Worm (Caenorhabditis elegans) whole organism, L4 larva: Measurements from ENCODE around the gene F17A2.16.

Experiments
- D1046.2 ChIP-seq: fragments of 200-800 bp; sonication (Bioruptor generic); IDR thresholded peaks from 2 replicates; pipeline ENCODE4 v1.3.6; 2022; ENCODE audit warnings: missing genetic modification characterization, missing compliant biosample characterization
- F49E8.2 ChIP-seq: sonication (generic microtip); optimal IDR thresholded peaks from 2 replicates; lab custom pipeline; 2016; ENCODE audit warnings: missing compliant biosample characterization, mild to moderate bottlenecking, missing genetic modification characterization, borderline replicate concordance
- R02D3.7 ChIP-seq: fragments of 150-350 bp; sonication (generic microtip); optimal IDR thresholded peaks from 3 replicates; lab custom pipeline; 2014; ENCODE audit warnings: missing biosample characterization, missing genetic modification characterization
- Y5F2A.4 ChIP-seq: fragments of 200-800 bp; sonication (Bioruptor generic); optimal IDR thresholded peaks from 2 replicates; lab custom pipeline; 2018; ENCODE audit warnings: mild to moderate bottlenecking, missing genetic modification characterization, missing compliant biosample characterization
- Y75B8A.6 ChIP-seq: fragments of 200-800 bp; sonication (Bioruptor generic); IDR thresholded peaks from 2 replicates; pipeline ENCODE4 v1.3.6; 2022; ENCODE audit warnings: missing genetic modification reagents, missing genetic modification characterization, missing compliant biosample characterization
- ZK546.5 ChIP-seq, 2 experiments: sonication (generic microtip); optimal IDR thresholded peaks; 2 replicates each; lab custom pipeline; 2017; ENCODE audit warnings: missing biosample characterization in 2 of 2, missing genetic modification characterization in 2 of 2
- aha-1 ChIP-seq: fragments of 150-350 bp; peaks from one replicate; lab custom pipeline; 2014; ENCODE audit warnings: missing biosample characterization, missing genetic modification characterization
- ceh-32 ChIP-seq: sonication (generic microtip); optimal IDR thresholded peaks from 2 replicates; lab custom pipeline; 2016; ENCODE audit warnings: mild to moderate bottlenecking, missing genetic modification characterization, missing compliant biosample characterization; ENCODE audit not compliant: poor library complexity
- ceh-62 ChIP-seq: sonication (generic microtip); optimal IDR thresholded peaks from 2 replicates; lab custom pipeline; 2017; ENCODE audit warnings: missing biosample characterization, missing genetic modification characterization
- cey-2 ChIP-seq: sonication (generic microtip); optimal IDR thresholded peaks from 3 replicates; lab custom pipeline; 2017; ENCODE audit warnings: missing genetic modification characterization, mild to moderate bottlenecking, missing compliant biosample characterization, antibody characterized with exemption, borderline replicate concordance; ENCODE audit not compliant: insufficient read depth
- daf-19 ChIP-seq: fragments of 200-800 bp; sonication (Bioruptor generic); conservative IDR thresholded peaks from 2 replicates; pipeline ENCODE4 v1.3.6; 2022; ENCODE audit warnings: missing genetic modification characterization, missing compliant biosample characterization
- daf-8 ChIP-seq: fragments of 200-800 bp; sonication (Bioruptor generic); IDR thresholded peaks from 2 replicates; pipeline ENCODE4 v1.3.6; 2022; ENCODE audit warnings: missing genetic modification characterization, missing compliant biosample characterization
- dmd-8 ChIP-seq: fragments of 200-800 bp; sonication (Bioruptor generic); IDR thresholded peaks from 2 replicates; pipeline ENCODE4 v1.3.6; 2022; ENCODE audit warnings: missing genetic modification characterization, missing compliant biosample characterization
- dpl-1 ChIP-seq: fragments of 150-350 bp; optimal IDR thresholded peaks from 2 replicates; lab custom pipeline; 2014; ENCODE audit warnings: missing biosample characterization, missing genetic modification reagents, missing genetic modification characterization
- egl-27 ChIP-seq: sonication (generic microtip); optimal IDR thresholded peaks from 3 replicates; lab custom pipeline; 2017; ENCODE audit warnings: missing biosample characterization, missing genetic modification reagents, missing genetic modification characterization
- fkh-10 ChIP-seq: fragments of 150-350 bp; optimal IDR thresholded peaks from 2 replicates; lab custom pipeline; 2014; ENCODE audit warnings: missing biosample characterization, missing genetic modification reagents, missing genetic modification characterization
- gei-8 ChIP-seq: fragments of 200-800 bp; sonication (Bioruptor generic); optimal IDR thresholded peaks from 2 replicates; lab custom pipeline; 2018; ENCODE audit warnings: mild to moderate bottlenecking, missing genetic modification characterization, missing compliant biosample characterization
- lin-1 ChIP-seq: fragments of 200-800 bp; sonication (Bioruptor generic); IDR thresholded peaks from 2 replicates; pipeline ENCODE4 v1.3.6; 2022; ENCODE audit warnings: missing genetic modification reagents, missing genetic modification characterization, missing compliant biosample characterization
- lin-13 ChIP-seq: fragments of 150-350 bp; optimal IDR thresholded peaks from 2 replicates; lab custom pipeline; 2014; ENCODE audit warnings: missing biosample characterization, missing genetic modification reagents, missing genetic modification characterization
- lir-3 ChIP-seq: sonication (generic microtip); optimal IDR thresholded peaks from 2 replicates; lab custom pipeline; 2016; ENCODE audit warnings: mild to moderate bottlenecking, missing genetic modification characterization, missing compliant biosample characterization
- madf-5 ChIP-seq, 2 experiments: fragments of 200-800 bp; sonication (Bioruptor generic); IDR thresholded peaks; 2 replicates each; pipeline ENCODE4 v1.3.6; 2022; ENCODE audit warnings: missing compliant biosample characterization in 2 of 2, missing genetic modification characterization in 2 of 2
- mdl-1 ChIP-seq, 2 experiments: fragments of 150-350 bp in 1 of 2; sonication (generic microtip) in 1 of 2; optimal IDR thresholded peaks; 2 replicates each; lab custom pipeline; 2014 to 2017; ENCODE audit warnings: missing biosample characterization in 2 of 2, missing genetic modification characterization in 2 of 2
- mdt-29 ChIP-seq: fragments of 200-800 bp; sonication (Bioruptor generic); IDR thresholded peaks from 2 replicates; pipeline ENCODE4 v1.3.6; 2022; ENCODE audit warnings: missing genetic modification reagents, missing genetic modification characterization, missing compliant biosample characterization
- mxl-3 ChIP-seq: fragments of 200-800 bp; sonication (Bioruptor generic); optimal IDR thresholded peaks from 2 replicates; lab custom pipeline; 2018; ENCODE audit warnings: mild to moderate bottlenecking, missing genetic modification characterization, missing compliant biosample characterization
- nhr-10 ChIP-seq: fragments of 150-350 bp; optimal IDR thresholded peaks from 2 replicates; lab custom pipeline; 2014; ENCODE audit warnings: missing biosample characterization, missing genetic modification characterization
- nhr-111 ChIP-seq: fragments of 200-800 bp; sonication (Bioruptor generic); optimal IDR thresholded peaks from 2 replicates; lab custom pipeline; 2018; ENCODE audit warnings: mild to moderate bottlenecking, missing genetic modification characterization, missing compliant biosample characterization
- nhr-42 ChIP-seq: fragments of 200-800 bp; sonication (Bioruptor generic); IDR thresholded peaks from 2 replicates; pipeline ENCODE4 v1.3.6; 2022; ENCODE audit warnings: missing genetic modification characterization, missing compliant biosample characterization
- nhr-77 ChIP-seq: fragments of 150-350 bp; optimal IDR thresholded peaks from 2 replicates; lab custom pipeline; 2014; ENCODE audit warnings: missing biosample characterization, missing genetic modification characterization
- php-3 ChIP-seq: fragments of 200-800 bp; sonication (Bioruptor generic); IDR thresholded peaks from 2 replicates; pipeline ENCODE4 v1.3.6; 2022; ENCODE audit warnings: missing genetic modification reagents, missing genetic modification characterization, missing compliant biosample characterization
- rbr-2 ChIP-seq: sonication (generic microtip); optimal IDR thresholded peaks from 2 replicates; lab custom pipeline; 2016; ENCODE audit warnings: missing genotype, missing genetic modification characterization, missing compliant biosample characterization
- sdz-12 ChIP-seq: fragments of 200-800 bp; sonication (Bioruptor generic); optimal IDR thresholded peaks from 2 replicates; lab custom pipeline; 2018; ENCODE audit warnings: mild to moderate bottlenecking, missing genetic modification characterization, missing compliant biosample characterization
- snpc-1.2 ChIP-seq: fragments of 200-800 bp; sonication (Bioruptor generic); IDR thresholded peaks from 2 replicates; pipeline ENCODE4 v1.3.6; 2022; ENCODE audit warnings: missing genetic modification reagents, missing genetic modification characterization, missing compliant biosample characterization
- tag-97 ChIP-seq: fragments of 200-800 bp; sonication (Bioruptor generic); IDR thresholded peaks from 2 replicates; pipeline ENCODE4 v1.3.6; 2022; ENCODE audit warnings: missing genetic modification characterization, missing compliant biosample characterization
- vab-7 ChIP-seq: fragments of 200-800 bp; sonication (Bioruptor generic); IDR thresholded peaks from 2 replicates; pipeline ENCODE4 v1.3.6; 2022; ENCODE audit warnings: missing genetic modification reagents, missing genetic modification characterization, missing compliant biosample characterization
- zfp-2 ChIP-seq: sonication (generic microtip); optimal IDR thresholded peaks from 2 replicates; lab custom pipeline; 2016; ENCODE audit warnings: mild to moderate bottlenecking, missing genetic modification characterization, missing compliant biosample characterization

F17A2.16 gene

ce11 chrX:12337846-12338490 is 29.7 kb downstream of the F17A2.16 start, which contains the start of gene srd-44 (continued):
- TF ChIP-seq cey-2, result no peak
- TF ChIP-seq tag-97 (GFP tag; lab: Robert Waterston, UW), result no peak
- 0 out of 2 replicates have a peak, but pooled peaks have one; percentile 47 for TF ChIP-seq nhr-42 (GFP tag; lab: Robert Waterston, UW)
- peak; percentile 74 for TF ChIP-seq daf-19
- TF ChIP-seq sdz-12 (GFP tag; lab: Kevin White, UChicago), result no peak
- TF ChIP-seq F49E8.2 (tag; lab: Kevin White, UChicago), result no peak
- TF ChIP-seq nhr-111 (GFP tag; lab: Kevin White, UChicago), result no peak
- TF ChIP-seq ceh-62 (tag; lab: Kevin White, UChicago), result no peak
- TF ChIP-seq dpl-1 (GFP tag; lab: Kevin White, UChicago), result no peak
- no peak for TF ChIP-seq mdt-29 (GFP tag; lab: Robert Waterston, UW)
- TF ChIP-seq nhr-77 (tag; lab: Kevin White, UChicago), result no peak
- TF ChIP-seq Y75B8A.6, result 0 out of 2 replicates have a peak, but pooled peaks have one; percentile 47
- no peak for TF ChIP-seq D1046.2 (GFP tag; lab: Robert Waterston, UW)
- no peak for TF ChIP-seq php-3
- no peak for TF ChIP-seq dmd-8
- TF ChIP-seq snpc-1.2 (GFP tag; lab: Robert Waterston, UW), result peak; percentile 88
- TF ChIP-seq ZK546.5 (tag; optimal IDR thresholded peaks at IDR 0.05; lab: Kevin White, UChicago), result no peak

- no peak for TF ChIP-seq lin-13 (GFP tag; lab: Kevin White, UChicago)
These were observed 33.1 kb downstream of the F17A2.16 start, which contains the start of gene zig-2 for ce11 chrX:12341338-12341737. Gene zig-2 (minus strand): TSS chrX:12341438.

- TF ChIP-seq lin-1 (GFP tag; lab: Robert Waterston, UW) (no peak), mdl-1 (tag; optimal IDR thresholded peaks at IDR 0.05; lab: Kevin White, UChicago) (no peak), lir-3 (no peak), daf-8 (GFP tag; lab: Robert Waterston, UW) (no peak), zfp-2 (tag; lab: Kevin White, UChicago) (no peak), R02D3.7 (tag; lab: Kevin White, UChicago) (no peak), egl-27 (no peak), ceh-32 (tag; lab: Kevin White, UChicago) (no peak), mxl-3 (GFP tag; lab: Kevin White, UChicago) (no peak), nhr-10 (tag; lab: Kevin White, UChicago) (no peak), vab-7 (GFP tag; lab: Robert Waterston, UW) (no peak), madf-5 (GFP tag; IDR thresholded peaks at IDR 0.05; lab: Robert Waterston, UW) (no peak), rbr-2 (tag; lab: Kevin White, UChicago) (no peak), nhr-111 (GFP tag; lab: Kevin White, UChicago) (no peak), Y5F2A.4 (GFP tag; lab: Kevin White, UChicago) (no peak), gei-8 (GFP tag; lab: Kevin White, UChicago) (no peak)
These were observed 35.0 kb downstream of the F17A2.16 start, which contains the start of the genes nspc-9 and nspc-10 for ce11 chrX:12343279-12343678. Gene nspc-9 (minus strand): TSS chrX:12343379. Gene nspc-10 (plus strand): TSS chrX:12343609.

- peak; percentile 10 for TF ChIP-seq aha-1 (tag; lab: Kevin White, UChicago)
- no peak for TF ChIP-seq fkh-10 (GFP tag; lab: Kevin White, UChicago)
These were observed 38.5 kb downstream of the F17A2.16 start, which contains the start of gene F42F12.11 for ce11 chrX:12346729-12347128. Gene F42F12.11 (plus strand): TSS chrX:12347029.
